Worm (Caenorhabditis elegans) whole organism, L3 larva: ENCODE measurements around the gene let-19.

Source experiments
- ama-1 ChIP-seq: fragments of 150-350 bp; optimal IDR thresholded peaks from 2 replicates; lab custom pipeline; 2018
- eor-1 ChIP-seq, 2 experiments: fragments of 150-350 bp; optimal IDR thresholded peaks; 2 replicates each; lab custom pipeline; 2014 to 2018; ENCODE audit warnings: missing biosample characterization in 2 of 2, missing genetic modification characterization in 2 of 2
- fos-1 ChIP-seq: fragments of 150-350 bp; optimal IDR thresholded peaks from 2 replicates; lab custom pipeline; 2014; ENCODE audit warnings: missing biosample characterization, missing genetic modification characterization
- lin-15B ChIP-seq: fragments of 150-350 bp; optimal IDR thresholded peaks from 2 replicates; lab custom pipeline; 2014; ENCODE audit warnings: missing biosample characterization, missing genetic modification characterization
- nhr-12 ChIP-seq: fragments of 150-350 bp; optimal IDR thresholded peaks from 2 replicates; lab custom pipeline; 2014; ENCODE audit warnings: missing biosample characterization, missing genetic modification characterization
- unc-39 ChIP-seq: sonication (generic microtip); optimal IDR thresholded peaks from 4 replicates; lab custom pipeline; 2017; ENCODE audit warnings: missing biosample characterization, missing genetic modification characterization

DNA sequence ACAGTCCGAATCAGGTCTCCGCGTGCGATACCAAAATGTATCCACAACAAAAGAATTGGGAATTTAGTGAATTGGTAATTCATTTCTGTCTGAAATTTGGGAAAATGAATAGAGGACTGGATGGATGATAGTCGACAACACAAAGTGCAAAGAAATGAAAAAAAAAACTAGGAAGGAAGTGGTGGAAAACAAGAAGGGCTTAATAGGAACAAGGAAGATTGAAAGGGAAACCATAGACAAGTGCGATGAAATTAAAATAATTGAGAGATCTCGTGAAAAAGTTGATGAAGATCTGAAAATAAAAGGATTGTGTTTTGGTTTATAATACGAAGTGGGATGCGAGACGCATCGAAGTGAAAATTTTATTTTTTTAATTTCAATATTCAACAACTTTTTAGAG, 23.3 kb downstream of the let-19 start, which contains the start of gene F07H5.7:
- TF ChIP-seq lin-15B (no peak), unc-39 (tag; lab: Kevin White, UChicago) (no peak), fos-1 (tag; lab: Kevin White, UChicago) (no peak), eor-1 (tag; optimal IDR thresholded peaks at IDR 0.05; lab: Kevin White, UChicago) (no peak), nhr-12 (tag; lab: Kevin White, UChicago) (no peak), ama-1 (lab: Kevin White, UChicago) (no peak)
